Fruit fly (Drosophila melanogaster): ENCODE measurements around the gene pim.
A peak's percentile ranks its signal among the peaks of the same experiment; 100 is the strongest.

Gene pim

DNA sequence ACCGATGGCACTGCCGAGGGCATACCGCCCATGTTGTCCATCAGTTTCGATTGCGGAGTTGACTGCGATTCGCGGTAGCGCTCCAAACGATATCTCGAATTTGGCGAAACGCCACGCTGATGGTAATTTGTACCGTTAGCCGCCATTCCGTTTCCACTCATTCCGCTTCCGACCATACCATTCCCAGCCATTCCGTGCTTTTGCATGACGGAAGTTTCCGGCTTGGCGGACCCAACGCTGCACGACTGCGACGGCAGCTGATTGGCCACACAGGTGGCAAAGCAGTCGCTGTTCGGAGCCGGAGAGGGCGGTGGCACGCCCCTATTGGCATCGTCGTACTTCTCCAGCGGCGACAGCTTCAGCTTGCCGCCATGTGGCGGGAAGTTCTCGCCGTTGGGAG, 9.5 kb downstream of the pim start:
- no peak for TF ChIP-seq Pif1B (GFP tag; optimal IDR thresholded peaks at IDR 0.05)
- no peak for TF ChIP-seq CG12605 (GFP tag; IDR thresholded peaks at IDR 0.05)
- TF ChIP-seq CG8301 (tag; optimal IDR thresholded peaks at IDR 0.05) = no peak
- no peak for TF ChIP-seq CG10348 (GFP tag; IDR thresholded peaks at IDR 0.05)
- no peak for TF ChIP-seq CG13204 (GFP tag; optimal IDR thresholded peaks at IDR 0.05)
- TF ChIP-seq Pif1A (GFP tag; optimal IDR thresholded peaks at IDR 0.05) = no peak
- no peak for TF ChIP-seq rn (GFP tag; IDR thresholded peaks at IDR 0.05)
- TF ChIP-seq Ets98B (GFP tag; IDR thresholded peaks at IDR 0.05) = no peak
- TF ChIP-seq EcR (GFP tag; optimal IDR thresholded peaks at IDR 0.05) = no peak
- no peak for TF ChIP-seq CG14655 (GFP tag; optimal IDR thresholded peaks at IDR 0.05)
- no peak for TF ChIP-seq CG32121 (GFP tag; IDR thresholded peaks at IDR 0.05)

- TF ChIP-seq rn (GFP tag; IDR thresholded peaks at IDR 0.05) = no peak
- TF ChIP-seq CG34367 (tag; optimal IDR thresholded peaks at IDR 0.05) = no peak
- no peak for TF ChIP-seq Pif1A (GFP tag; optimal IDR thresholded peaks at IDR 0.05)
- TF ChIP-seq CG9948 (tag; optimal IDR thresholded peaks at IDR 0.05) = no peak
- no peak for TF ChIP-seq Ets98B (GFP tag; IDR thresholded peaks at IDR 0.05)
- no peak for TF ChIP-seq CG8301 (tag; optimal IDR thresholded peaks at IDR 0.05)
- no peak for TF ChIP-seq CG32121 (GFP tag; IDR thresholded peaks at IDR 0.05)
- TF ChIP-seq EcR (GFP tag; optimal IDR thresholded peaks at IDR 0.05) = no peak
- no peak for TF ChIP-seq gl (tag; optimal IDR thresholded peaks at IDR 0.05)
- no peak for TF ChIP-seq CG17806 (tag; optimal IDR thresholded peaks at IDR 0.05)
- no peak for TF ChIP-seq CG4496 (GFP tag; IDR thresholded peaks at IDR 0.05)
- no peak for TF ChIP-seq CG8159 (tag; optimal IDR thresholded peaks at IDR 0.05)
- no peak for TF ChIP-seq CG13204 (GFP tag; optimal IDR thresholded peaks at IDR 0.05)
- no peak for TF ChIP-seq CG14655 (GFP tag; optimal IDR thresholded peaks at IDR 0.05)
- TF ChIP-seq CG15710 (tag; optimal IDR thresholded peaks at IDR 0.05) = no peak
- TF ChIP-seq D1 (tag; optimal IDR thresholded peaks at IDR 0.05) = no peak
- TF ChIP-seq Snoo (tag; optimal IDR thresholded peaks at IDR 0.05) = no peak
These were observed 10.9 kb downstream of the pim start, which contains the start of gene rho-5 for dm6 chr2L:10373605-10374269. TSS of gene rho-5 (minus strand) at chr2L:10373900.

dm6 chr2L:10375464-10376236, 12.9 kb downstream of the pim start, which contains the start of the genes CG33303 and dpr19:
TSS of gene CG33303 (minus strand) at chr2L:10375757.
TSS of gene dpr19 (plus strand) at chr2L:10376168.
- TF ChIP-seq CG17806 (tag; optimal IDR thresholded peaks at IDR 0.05) (peak; percentile 48), EcR (GFP tag; optimal IDR thresholded peaks at IDR 0.05) (no peak), CG8159 (tag; optimal IDR thresholded peaks at IDR 0.05) (peak; percentile 56), CG14655 (GFP tag; optimal IDR thresholded peaks at IDR 0.05) (no peak), rn (GFP tag; IDR thresholded peaks at IDR 0.05) (no peak), Ets98B (GFP tag; IDR thresholded peaks at IDR 0.05) (peak; percentile 50; the same call in 1 of the 2 replicates), CG10348 (GFP tag; IDR thresholded peaks at IDR 0.05) (no peak), Pif1A (GFP tag; optimal IDR thresholded peaks at IDR 0.05) (no peak), Pif1B (GFP tag; optimal IDR thresholded peaks at IDR 0.05) (no peak), fd96Ca (GFP tag; IDR thresholded peaks at IDR 0.05) (no peak), D1 (tag; optimal IDR thresholded peaks at IDR 0.05) (peak; percentile 70), Snoo (tag; optimal IDR thresholded peaks at IDR 0.05) (peak; percentile 43), CG32121 (GFP tag; IDR thresholded peaks at IDR 0.05) (peak; percentile 41), CG15710 (tag; optimal IDR thresholded peaks at IDR 0.05) (peak; percentile 57), CG4496 (GFP tag; IDR thresholded peaks at IDR 0.05) (peak; percentile 44; the same call in 1 of the 3 replicates), CG34367 (tag; optimal IDR thresholded peaks at IDR 0.05) (peak; percentile 25), gl (tag; optimal IDR thresholded peaks at IDR 0.05) (no peak), CG8301 (tag; optimal IDR thresholded peaks at IDR 0.05) (peak; percentile 44), CG13204 (GFP tag; optimal IDR thresholded peaks at IDR 0.05) (no peak), CG12605 (GFP tag; IDR thresholded peaks at IDR 0.05) (no peak), CG9948 (tag; optimal IDR thresholded peaks at IDR 0.05) (peak; percentile 44)

DNA sequence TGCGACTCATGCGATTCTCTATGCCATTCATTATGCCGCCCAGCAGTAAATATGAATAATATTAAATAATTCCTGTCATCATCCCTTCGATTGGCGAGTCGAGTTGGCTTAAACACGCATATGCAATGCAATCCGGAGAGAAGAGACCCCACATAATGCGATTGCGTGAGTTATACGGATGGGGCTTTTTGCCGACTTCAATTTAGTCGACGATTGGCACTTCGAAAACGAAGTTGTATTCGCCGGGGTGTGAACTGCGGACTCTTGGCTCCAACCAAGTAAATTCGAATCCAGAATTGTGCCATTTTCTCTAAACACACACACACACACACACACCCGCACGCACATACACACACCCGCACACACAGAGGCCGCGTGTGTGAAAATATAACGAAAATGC, 13.5 kb downstream of the pim start:
- TF ChIP-seq CG4496 (GFP tag; IDR thresholded peaks at IDR 0.05) (no peak), Ets98B (GFP tag; IDR thresholded peaks at IDR 0.05) (no peak), Pif1A (GFP tag; optimal IDR thresholded peaks at IDR 0.05) (no peak), fd96Ca (GFP tag; IDR thresholded peaks at IDR 0.05) (no peak)

- TF ChIP-seq fd96Ca (GFP tag; IDR thresholded peaks at IDR 0.05) = no peak
- no peak for TF ChIP-seq Snoo (tag; optimal IDR thresholded peaks at IDR 0.05)
- no peak for TF ChIP-seq CG17806 (tag; optimal IDR thresholded peaks at IDR 0.05)
- no peak for TF ChIP-seq CG4496 (GFP tag; IDR thresholded peaks at IDR 0.05)
- no peak for TF ChIP-seq CG13204 (GFP tag; optimal IDR thresholded peaks at IDR 0.05)
- TF ChIP-seq rn (GFP tag; IDR thresholded peaks at IDR 0.05) = no peak
- TF ChIP-seq D1 (tag; optimal IDR thresholded peaks at IDR 0.05) = no peak
- TF ChIP-seq CG8301 (tag; optimal IDR thresholded peaks at IDR 0.05) = no peak
- TF ChIP-seq CG34367 (tag; optimal IDR thresholded peaks at IDR 0.05) = no peak
- no peak for TF ChIP-seq CG14655 (GFP tag; optimal IDR thresholded peaks at IDR 0.05)
- no peak for TF ChIP-seq EcR (GFP tag; optimal IDR thresholded peaks at IDR 0.05)
- no peak for TF ChIP-seq Pif1A (GFP tag; optimal IDR thresholded peaks at IDR 0.05)
- TF ChIP-seq CG10348 (GFP tag; IDR thresholded peaks at IDR 0.05) = no peak
- TF ChIP-seq CG32121 (GFP tag; IDR thresholded peaks at IDR 0.05) = no peak
- TF ChIP-seq CG9948 (tag; optimal IDR thresholded peaks at IDR 0.05) = no peak
- no peak for TF ChIP-seq CG15710 (tag; optimal IDR thresholded peaks at IDR 0.05)
These were observed 15.8 kb downstream of the pim start for dm6 chr2L:10378631-10379030.

All from whole organism, pupa.